Fruit fly (Drosophila melanogaster): ENCODE results near the gene beta-PheRS.
A peak's percentile ranks its signal among the peaks of the same experiment; 100 is the strongest.

DNA sequence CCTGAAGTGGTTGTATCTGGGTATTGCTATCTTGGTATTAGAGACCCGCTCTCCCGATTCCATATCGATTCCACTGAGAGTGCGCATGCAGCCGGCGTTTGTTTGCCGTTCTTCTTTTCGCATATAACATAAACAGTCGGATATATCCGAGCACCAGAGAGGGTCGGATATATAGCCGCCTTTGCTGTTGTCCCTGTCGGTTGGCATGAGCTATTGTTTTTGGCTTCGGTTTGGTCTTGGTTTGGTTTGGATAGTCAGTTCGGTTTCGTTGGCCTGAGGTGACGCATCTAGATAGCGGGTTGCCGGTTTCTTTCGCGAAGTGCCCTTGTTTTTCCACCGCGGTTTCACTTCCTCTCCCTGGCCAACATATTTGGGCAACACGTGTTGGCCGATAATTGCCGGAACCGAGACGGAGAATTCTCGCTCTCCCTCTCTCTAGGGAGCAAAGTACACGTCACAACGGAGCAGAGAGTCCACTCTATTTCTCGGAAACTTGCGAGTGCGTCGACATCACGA, 20.4 kb upstream of the beta-PheRS start, which contains the start of gene Orct2:
- TF ChIP-seq sv (GFP tag; optimal IDR thresholded peaks at IDR 0.05) (no peak), pan (optimal IDR thresholded peaks at IDR 0.05) (no peak), HLH106 (tag; optimal IDR thresholded peaks at IDR 0.05) (no peak), fru (GFP tag; optimal IDR thresholded peaks at IDR 0.05) (no peak), N (GFP tag; optimal IDR thresholded peaks at IDR 0.05) (no peak), dmrt93B (GFP tag; optimal IDR thresholded peaks at IDR 0.05) (no peak), Dfd (GFP tag; optimal IDR thresholded peaks at IDR 0.05) (no peak), foxo (GFP tag; optimal IDR thresholded peaks at IDR 0.05) (peak in 1 of 2 experiments; percentile 22), br (GFP tag; optimal IDR thresholded peaks at IDR 0.05) (peak; percentile 40), psq (GFP tag; optimal IDR thresholded peaks at IDR 0.05) (peak; percentile 45)
